Fruit fly (Drosophila melanogaster): ENCODE results near the gene CG7872.
A peak's percentile ranks its signal among the peaks of the same experiment; 100 is the strongest.

The CG7872 gene

dm6 chrX:15619631-15619960 lies 41.6 kb downstream of the CG7872 start (continued):
- no peak for TF ChIP-seq Adf1 (GFP tag; IDR thresholded peaks at IDR 0.05)
- TF ChIP-seq wek (GFP tag; optimal IDR thresholded peaks at IDR 0.05): no peak
- TF ChIP-seq Taf1 (GFP tag; IDR thresholded peaks at IDR 0.05): no peak
- no peak for TF ChIP-seq grn (GFP tag; optimal IDR thresholded peaks at IDR 0.05)
- peak; percentile 19 for TF ChIP-seq org-1 (GFP tag; optimal IDR thresholded peaks at IDR 0.05)
- TF ChIP-seq Sox102F (GFP tag; optimal IDR thresholded peaks at IDR 0.05): no peak
- no peak for TF ChIP-seq CG12071 (GFP tag; optimal IDR thresholded peaks at IDR 0.05)
- TF ChIP-seq croc (GFP tag; conservative IDR thresholded peaks at IDR 0.05): 0 out of 3 replicates have a peak, but pooled peaks have one; percentile 1
- no peak for TF ChIP-seq CG17328 (GFP tag; IDR thresholded peaks at IDR 0.05)
- no peak for TF ChIP-seq jumu (GFP tag; optimal IDR thresholded peaks at IDR 0.05)
- no peak for TF ChIP-seq chm (GFP tag; IDR thresholded peaks at IDR 0.05)
- TF ChIP-seq CG17186 (GFP tag; optimal IDR thresholded peaks at IDR 0.05): peak; percentile 6
- no peak for TF ChIP-seq CG9817 (tag; optimal IDR thresholded peaks at IDR 0.05)
- TF ChIP-seq nerfin-1 (tag; optimal IDR thresholded peaks at IDR 0.05): no peak
- no peak for TF ChIP-seq C15 (GFP tag; IDR thresholded peaks at IDR 0.05)
- TF ChIP-seq ato (GFP tag; IDR thresholded peaks at IDR 0.05; ENCODE audit: partially characterized antibody): no peak
- TF ChIP-seq CG17912 (GFP tag; optimal IDR thresholded peaks at IDR 0.05): no peak
- peak; percentile 3 for TF ChIP-seq dmrt99B (tag; optimal IDR thresholded peaks at IDR 0.05)
- no peak for TF ChIP-seq Nf-YC (tag; optimal IDR thresholded peaks at IDR 0.05)
- TF ChIP-seq odd (GFP tag; optimal IDR thresholded peaks at IDR 0.05): no peak
- TF ChIP-seq Jarid2 (GFP tag; optimal IDR thresholded peaks at IDR 0.05): no peak
- TF ChIP-seq CG11504 (tag; optimal IDR thresholded peaks at IDR 0.05): peak; percentile 68
- TF ChIP-seq Hey (tag; optimal IDR thresholded peaks at IDR 0.05): no peak
- no peak for TF ChIP-seq al (GFP tag; IDR thresholded peaks at IDR 0.05)
- no peak for TF ChIP-seq CG30403 (GFP tag; optimal IDR thresholded peaks at IDR 0.05)
- no peak for TF ChIP-seq chinmo (GFP tag; IDR thresholded peaks at IDR 0.05; ENCODE audit: partially characterized antibody)
- TF ChIP-seq CG7372 (GFP tag; IDR thresholded peaks at IDR 0.05): no peak
- TF ChIP-seq CG7987 (GFP tag; optimal IDR thresholded peaks at IDR 0.05): no peak
- no peak for TF ChIP-seq CG1792 (GFP tag; optimal IDR thresholded peaks at IDR 0.05)
- TF ChIP-seq Vsx1 (GFP tag; optimal IDR thresholded peaks at IDR 0.05): peak; percentile 23
- no peak for TF ChIP-seq dan (GFP tag; IDR thresholded peaks at IDR 0.05)
- no peak for TF ChIP-seq br (optimal IDR thresholded peaks at IDR 0.05)
- peak; percentile 1 for TF ChIP-seq CrebB (tag; optimal IDR thresholded peaks at IDR 0.05)
- no peak for TF ChIP-seq ken (GFP tag; IDR thresholded peaks at IDR 0.05)
- no peak for TF ChIP-seq trem (tag; optimal IDR thresholded peaks at IDR 0.05)
- TF ChIP-seq CoRest (tag; optimal IDR thresholded peaks at IDR 0.05): peak; percentile 0
- TF ChIP-seq Rx (GFP tag; IDR thresholded peaks at IDR 0.05): no peak
- no peak for TF ChIP-seq CG14667 (GFP tag; IDR thresholded peaks at IDR 0.05)
- no peak for TF ChIP-seq CG4424 (GFP tag; optimal IDR thresholded peaks at IDR 0.05)
- no peak for TF ChIP-seq Drgx (GFP tag; IDR thresholded peaks at IDR 0.05)
- TF ChIP-seq fd96Cb (tag; optimal IDR thresholded peaks at IDR 0.05): no peak
- no peak for TF ChIP-seq Six4 (GFP tag; optimal IDR thresholded peaks at IDR 0.05)
- TF ChIP-seq HLH54F (GFP tag; optimal IDR thresholded peaks at IDR 0.05): no peak
- TF ChIP-seq CG3995 (GFP tag; optimal IDR thresholded peaks at IDR 0.05): no peak
- no peak for TF ChIP-seq CG6813 (GFP tag; optimal IDR thresholded peaks at IDR 0.05)
- no peak for TF ChIP-seq Ssrp (tag; optimal IDR thresholded peaks at IDR 0.05)
- TF ChIP-seq CG11560 (tag; IDR thresholded peaks at IDR 0.05): no peak
- peak; percentile 2 for TF ChIP-seq dmrt11E (tag; optimal IDR thresholded peaks at IDR 0.05)
- no peak for TF ChIP-seq Tbp (GFP tag; optimal IDR thresholded peaks at IDR 0.05)
- peak; percentile 0 for TF ChIP-seq CG7556 (GFP tag; optimal IDR thresholded peaks at IDR 0.05)
- peak; percentile 35 for TF ChIP-seq ATbp (GFP tag; optimal IDR thresholded peaks at IDR 0.05)
- peak; percentile 78 for TF ChIP-seq HLHmδ (GFP tag; optimal IDR thresholded peaks at IDR 0.05)
- no peak for TF ChIP-seq lilli (GFP tag; optimal IDR thresholded peaks at IDR 0.05)

Data from whole organism, embryonic.